Worm (Caenorhabditis elegans): ENCODE data around the gene ubc-15.

ubc-15 gene

DNA sequence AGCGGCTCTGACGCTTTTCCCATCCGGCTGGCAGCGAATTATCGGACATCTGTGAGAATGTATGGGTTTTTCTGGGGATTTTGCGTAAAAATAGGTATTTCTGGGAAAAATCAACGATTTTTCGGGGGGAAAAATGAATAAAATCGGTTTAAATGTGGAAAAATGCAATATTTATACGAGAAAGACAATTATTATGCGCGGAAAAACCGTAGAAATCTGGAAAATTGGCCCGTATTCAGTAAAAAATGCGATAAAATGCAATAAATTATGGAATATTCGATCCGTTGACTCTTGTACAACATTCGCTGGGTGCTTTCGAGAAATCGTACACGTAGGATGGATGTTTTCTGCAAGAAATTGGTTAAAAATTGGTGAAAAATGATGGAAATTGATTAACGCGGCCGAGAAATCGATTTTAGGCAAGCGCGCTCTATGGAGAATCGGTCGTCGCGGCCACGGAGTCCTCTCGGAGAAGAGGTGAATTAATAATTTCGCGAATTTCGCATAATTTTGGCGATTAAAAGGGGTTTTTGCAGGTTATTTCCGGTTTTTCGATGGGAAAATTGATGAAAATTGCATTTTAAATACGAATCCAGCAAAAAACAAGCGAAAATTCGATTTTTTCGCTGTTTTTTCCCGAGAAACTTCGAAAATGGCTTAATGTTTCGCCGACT is 24.3 kb downstream of the ubc-15 start, which contains the start of gene pinn-1 (continued):
- peak; percentile 95 to 98 (median 95) for TF ChIP-seq ceh-82 (tag; optimal IDR thresholded peaks at IDR 0.05)
- TF ChIP-seq lsy-2 (tag; optimal IDR thresholded peaks at IDR 0.05): peak; percentile 90 to 91
- TF ChIP-seq hlh-4 (tag; optimal IDR thresholded peaks at IDR 0.05): no peak
- peak; percentile 75 for TF ChIP-seq fkh-10 (GFP tag; optimal IDR thresholded peaks at IDR 0.05)
- peak; percentile 74 for TF ChIP-seq C34B4.2 (tag; optimal IDR thresholded peaks at IDR 0.05)
- TF ChIP-seq lin-35 (GFP tag; optimal IDR thresholded peaks at IDR 0.05): peak; percentile 85 to 87
- peak; percentile 55 for TF ChIP-seq ceh-63 (GFP tag; optimal IDR thresholded peaks at IDR 0.05)
- peak; percentile 92 for TF ChIP-seq nhr-19 (GFP tag; conservative IDR thresholded peaks at IDR 0.05)
- TF ChIP-seq zag-1 (tag; optimal IDR thresholded peaks at IDR 0.05): no peak

DNA sequence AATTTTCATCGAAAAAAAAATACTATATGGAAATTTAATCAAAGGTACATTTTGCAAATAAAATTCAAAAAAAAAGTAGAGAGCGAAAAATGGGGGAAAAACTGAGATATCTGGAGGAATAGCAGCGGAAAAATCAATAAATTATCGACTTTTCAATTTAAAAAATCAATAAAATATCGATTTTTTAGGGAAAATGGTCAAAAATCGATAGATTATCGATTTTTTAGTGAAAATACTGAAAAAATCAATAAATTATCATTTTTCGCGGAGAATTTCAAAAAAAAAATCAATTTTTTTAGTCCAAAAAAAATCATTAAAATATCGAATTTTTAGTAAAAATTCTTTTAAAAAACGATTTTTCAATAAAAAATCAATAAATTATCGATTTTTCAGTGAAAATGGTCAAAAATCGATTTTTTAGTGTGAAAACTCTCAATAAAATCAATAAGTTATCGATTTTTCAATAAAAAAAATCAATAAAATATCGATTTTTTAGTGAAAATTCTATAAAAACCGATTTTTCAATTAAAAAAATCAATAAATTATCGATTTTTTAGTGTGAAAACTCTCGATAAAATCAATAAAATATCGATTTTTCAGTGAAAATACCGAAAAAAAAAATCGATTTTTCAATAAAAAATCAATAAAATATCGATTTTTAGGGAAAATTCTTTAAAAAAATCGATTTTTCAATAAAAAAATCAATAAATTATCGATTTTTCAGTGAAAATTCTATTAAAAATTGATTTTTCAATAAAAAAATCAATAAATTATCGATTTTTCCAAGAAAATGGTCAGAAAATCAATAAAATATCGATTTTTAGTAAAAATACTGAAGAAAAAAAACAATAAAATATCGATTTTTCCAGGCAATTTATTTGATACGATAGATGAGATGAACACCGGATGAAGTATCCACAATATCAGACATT is 27.6 kb downstream of the ubc-15 start:
- TF ChIP-seq elt-3 (tag; optimal IDR thresholded peaks at IDR 0.05): no peak
- no peak for TF ChIP-seq pax-3 (tag; optimal IDR thresholded peaks at IDR 0.05)
- TF ChIP-seq unc-130 (tag; optimal IDR thresholded peaks at IDR 0.05): no peak
- no peak for TF ChIP-seq aly-2 (tag; optimal IDR thresholded peaks at IDR 0.05)
- TF ChIP-seq efl-3 (GFP tag; optimal IDR thresholded peaks at IDR 0.05): no peak
- TF ChIP-seq zip-4 (GFP tag; optimal IDR thresholded peaks at IDR 0.05): no peak
- no peak for TF ChIP-seq zag-1 (tag; optimal IDR thresholded peaks at IDR 0.05)
- no peak for TF ChIP-seq blmp-1 (tag; optimal IDR thresholded peaks at IDR 0.05)
- no peak for TF ChIP-seq egl-13 (tag; optimal IDR thresholded peaks at IDR 0.05)
- no peak for TF ChIP-seq fos-1 (tag; optimal IDR thresholded peaks at IDR 0.05)

DNA sequence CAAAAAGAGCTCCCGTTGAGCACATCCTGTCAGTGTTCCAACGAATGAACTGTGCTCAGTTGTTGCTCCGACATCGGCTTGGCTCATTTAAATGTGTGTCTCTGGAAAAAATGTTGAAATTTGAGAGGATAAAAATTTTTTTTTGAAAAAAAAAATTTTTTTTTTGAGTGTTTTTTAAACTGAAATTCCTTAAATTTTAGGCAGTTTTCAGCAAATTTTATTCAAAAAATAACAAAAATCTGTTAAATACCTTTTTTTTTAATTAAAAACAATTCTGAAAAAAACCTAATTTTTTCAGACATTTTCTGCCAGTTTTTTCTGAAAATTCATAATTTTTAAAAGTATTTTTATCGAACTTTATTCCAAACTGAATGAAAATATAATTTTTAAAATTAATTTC is 28.6 kb downstream of the ubc-15 start, which contains the start of gene pigw-1:
Gene pigw-1, minus strand, starts transcription at position 101 of the 400 bp plus-strand sequence.
- no peak for TF ChIP-seq xbp-1 (tag; optimal IDR thresholded peaks at IDR 0.05)
- TF ChIP-seq grh-1 (GFP tag; IDR thresholded peaks at IDR 0.05): no peak
- no peak for TF ChIP-seq ceh-63 (GFP tag; optimal IDR thresholded peaks at IDR 0.05)
- no peak for TF ChIP-seq lin-39 (tag; optimal IDR thresholded peaks at IDR 0.05)
- no peak for TF ChIP-seq sptf-1 (tag; optimal IDR thresholded peaks at IDR 0.05)
- TF ChIP-seq mdl-1 (tag; optimal IDR thresholded peaks at IDR 0.05): no peak
- no peak for TF ChIP-seq nhr-84 (tag; optimal IDR thresholded peaks at IDR 0.05)

DNA sequence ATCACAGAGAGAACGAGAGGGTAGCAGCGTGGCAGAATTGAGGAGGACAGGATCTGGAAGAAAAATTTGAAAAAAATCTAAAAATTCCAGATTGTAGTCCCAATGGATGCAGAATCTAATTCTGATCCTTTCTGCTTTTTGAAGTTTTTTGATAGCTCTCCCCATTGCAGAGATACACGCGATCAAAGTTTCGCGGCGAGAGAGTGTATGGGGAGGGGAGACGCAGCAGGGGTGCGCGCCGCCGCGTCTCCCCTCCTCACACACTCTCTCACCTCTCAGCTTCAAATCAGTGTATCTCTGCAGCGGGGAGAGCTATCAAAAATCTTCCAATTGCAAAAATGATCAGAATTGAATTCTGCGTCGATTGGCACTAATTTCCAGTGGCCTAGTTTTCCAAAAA is 32.3 kb downstream of the ubc-15 start:
- no peak for TF ChIP-seq unc-98 (GFP tag; IDR thresholded peaks at IDR 0.05)
- peak; percentile 16 for TF ChIP-seq lin-13 (GFP tag; optimal IDR thresholded peaks at IDR 0.05)

DNA sequence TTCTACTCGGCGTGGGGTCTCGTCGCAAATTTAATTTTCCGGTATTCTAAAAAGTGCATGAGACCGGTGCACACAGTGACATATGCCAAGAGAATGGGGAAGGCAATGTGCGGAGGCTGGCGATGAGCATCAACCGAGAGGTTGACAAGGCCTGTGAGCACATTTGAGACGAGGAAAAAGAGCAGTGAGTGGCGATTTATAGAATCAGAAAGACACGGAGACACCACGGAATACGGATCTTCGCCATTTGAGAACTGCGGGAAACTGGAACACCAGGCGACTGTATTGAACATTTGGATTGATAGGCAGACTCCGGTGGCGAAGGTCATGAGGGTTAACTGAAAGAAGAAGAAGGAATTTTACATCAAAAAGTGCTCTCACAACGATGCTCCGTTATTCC is 34.5 kb downstream of the ubc-15 start:
- TF ChIP-seq aly-2 (tag; optimal IDR thresholded peaks at IDR 0.05): no peak
- no peak for TF ChIP-seq nhr-12 (tag; optimal IDR thresholded peaks at IDR 0.05)
- no peak for TF ChIP-seq ama-1 (optimal IDR thresholded peaks at IDR 0.05)
- no peak for TF ChIP-seq egl-27 (tag; optimal IDR thresholded peaks at IDR 0.05)
- no peak for TF ChIP-seq xbp-1 (tag; optimal IDR thresholded peaks at IDR 0.05)
- no peak for TF ChIP-seq lir-3 (tag; optimal IDR thresholded peaks at IDR 0.05; ENCODE audit: poor library complexity)
- TF ChIP-seq zag-1 (tag; optimal IDR thresholded peaks at IDR 0.05): no peak
- TF ChIP-seq efl-1 (optimal IDR thresholded peaks at IDR 0.05): no peak
- no peak for TF ChIP-seq efl-1 (GFP tag; optimal IDR thresholded peaks at IDR 0.05 in 1 of 2)
- TF ChIP-seq swsn-7 (tag; optimal IDR thresholded peaks at IDR 0.05): no peak
- no peak for TF ChIP-seq snu-23 (GFP tag; optimal IDR thresholded peaks at IDR 0.05)
- TF ChIP-seq nhr-85 (tag): no peak
- TF ChIP-seq nhr-47 (tag; optimal IDR thresholded peaks at IDR 0.05): no peak
- TF ChIP-seq unc-130 (tag; optimal IDR thresholded peaks at IDR 0.05): no peak
- TF ChIP-seq rnt-1 (tag; optimal IDR thresholded peaks at IDR 0.05): no peak
- TF ChIP-seq tbx-2 (tag; optimal IDR thresholded peaks at IDR 0.05): no peak
- no peak for TF ChIP-seq mef-2 (tag; optimal IDR thresholded peaks at IDR 0.05)
- TF ChIP-seq nhr-77 (tag; optimal IDR thresholded peaks at IDR 0.05): no peak
- no peak for TF ChIP-seq nhr-237 (tag; optimal IDR thresholded peaks at IDR 0.05)
- TF ChIP-seq pax-3 (tag; optimal IDR thresholded peaks at IDR 0.05): no peak

Measured in whole organism, L1 larva.